Fruit fly (Drosophila melanogaster): ENCODE results near the gene nkd.

The nkd gene

DNA sequence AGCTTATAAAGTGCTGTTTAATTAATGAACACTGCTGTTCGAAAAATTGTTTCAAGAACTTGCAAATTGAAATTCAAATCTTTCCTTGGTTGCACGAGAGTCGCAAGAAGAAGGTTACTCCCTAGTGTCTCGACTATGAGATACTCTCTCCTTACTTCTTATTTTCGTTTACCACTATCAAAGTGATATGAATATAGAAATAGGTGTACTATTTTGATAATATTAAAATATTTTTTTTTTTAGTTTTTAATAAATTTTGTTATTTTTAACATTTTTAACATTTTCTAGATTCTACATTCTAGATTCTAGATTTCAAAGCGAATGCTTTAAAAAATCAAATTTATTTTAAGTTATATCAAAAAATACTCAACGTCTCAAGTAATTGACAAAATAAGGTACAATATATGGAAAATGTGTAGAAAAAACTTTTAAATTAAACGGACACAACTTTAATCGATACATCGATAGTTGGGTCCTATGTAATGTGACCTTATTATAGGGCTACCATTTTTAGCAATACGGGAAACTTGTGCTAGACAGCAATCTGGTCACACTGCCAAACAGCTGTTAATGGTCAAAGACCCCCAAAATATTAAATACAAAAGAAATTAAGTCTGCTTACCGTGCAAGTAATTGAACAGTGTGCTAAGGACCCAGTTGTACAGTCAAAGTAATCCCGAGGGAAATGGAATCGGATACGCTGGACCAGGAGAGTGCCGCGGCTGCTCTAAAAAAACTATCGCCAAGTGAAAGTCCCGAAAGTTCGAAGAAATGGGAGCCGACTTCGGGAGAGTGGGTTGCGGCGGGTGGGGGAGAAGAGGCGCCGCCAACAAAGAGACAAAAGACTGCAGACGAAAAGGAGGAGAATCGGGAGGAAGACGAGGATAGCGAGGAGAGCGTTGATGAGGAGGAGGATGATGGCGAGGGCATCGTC, 47.1 kb upstream of the nkd start, which contains the start of gene MESR6 (continued):
- TF ChIP-seq pfk (GFP tag; optimal IDR thresholded peaks at IDR 0.05) (no peak), zen2 (GFP tag; IDR thresholded peaks at IDR 0.05; ENCODE audit: partially characterized antibody) (no peak; the same call in 2 of the 3 replicates), fd102C (GFP tag; optimal IDR thresholded peaks at IDR 0.05) (no peak), row (GFP tag; IDR thresholded peaks at IDR 0.05) (peak; percentile 64), CG16813 (GFP tag; IDR thresholded peaks at IDR 0.05; ENCODE audit: partially characterized antibody) (peak; percentile 83), CG3838 (GFP tag; optimal IDR thresholded peaks at IDR 0.05) (no peak), CG31441 (GFP tag; IDR thresholded peaks at IDR 0.05) (peak; percentile 28; the same call in 1 of the 2 replicates), Nf-YA (GFP tag; IDR thresholded peaks at IDR 0.05) (no peak), croc (GFP tag; conservative IDR thresholded peaks at IDR 0.05) (no peak), CG14710 (tag; optimal IDR thresholded peaks at IDR 0.05) (peak; percentile 69), tgo (GFP tag; IDR thresholded peaks at IDR 0.05) (peak; percentile 11; the same call in 2 of the 3 replicates), sr (GFP tag; IDR thresholded peaks at IDR 0.05) (no peak), Sry-β (GFP tag; optimal IDR thresholded peaks at IDR 0.05) (no peak), CG32532 (GFP tag; IDR thresholded peaks at IDR 0.05) (no peak; the same call in 1 of the 2 replicates), CG10565 (GFP tag; optimal IDR thresholded peaks at IDR 0.05) (no peak), Hey (tag; optimal IDR thresholded peaks at IDR 0.05) (no peak), slbo (GFP tag; IDR thresholded peaks at IDR 0.05) (peak; percentile 19; the same call in 1 of the 2 replicates), sisA (GFP tag; IDR thresholded peaks at IDR 0.05) (no peak), inv (GFP tag; IDR thresholded peaks at IDR 0.05; ENCODE audit: partially characterized antibody) (peak; percentile 75), CG7839 (tag; optimal IDR thresholded peaks at IDR 0.05) (peak; percentile 57), kay (GFP tag; optimal IDR thresholded peaks at IDR 0.05) (no peak), gro (GFP tag; optimal IDR thresholded peaks at IDR 0.05) (peak; percentile 61), CG3726 (GFP tag; IDR thresholded peaks at IDR 0.05) (no peak), PHDP (tag; optimal IDR thresholded peaks at IDR 0.05) (peak; percentile 29), toy (GFP tag; IDR thresholded peaks at IDR 0.05) (no peak), CG1832 (GFP tag; optimal IDR thresholded peaks at IDR 0.05) (no peak), CG33213 (GFP tag; optimal IDR thresholded peaks at IDR 0.05) (peak; percentile 35), CG2116 (GFP tag; optimal IDR thresholded peaks at IDR 0.05) (peak; percentile 71), Chrac-16 (GFP tag; optimal IDR thresholded peaks at IDR 0.05) (no peak), caup (GFP tag; optimal IDR thresholded peaks at IDR 0.05; ENCODE audit: severe bottlenecking) (no peak), CoRest (tag; optimal IDR thresholded peaks at IDR 0.05) (peak; percentile 47), CG31388 (GFP tag; optimal IDR thresholded peaks at IDR 0.05) (no peak), Fer2 (tag; optimal IDR thresholded peaks at IDR 0.05) (no peak), CG4404 (GFP tag; IDR thresholded peaks at IDR 0.05) (no peak), NC2β (GFP tag; optimal IDR thresholded peaks at IDR 0.05) (no peak), Abd-B (GFP tag; optimal IDR thresholded peaks at IDR 0.05) (no peak), pzg (GFP tag; optimal IDR thresholded peaks at IDR 0.05) (peak; percentile 95), her (GFP tag; optimal IDR thresholded peaks at IDR 0.05) (no peak)
